Worm (Caenorhabditis elegans) whole organism, mixed stage, embryonic: ENCODE results near the gene K05F1.14.

Source experiments
- bed-3 ChIP-seq: fragments of 200-800 bp; sonication (Bioruptor generic); optimal IDR thresholded peaks from 3 replicates; lab custom pipeline; 2018; ENCODE audit warnings: mild to moderate bottlenecking, missing genetic modification characterization, moderate library complexity, missing compliant biosample characterization
- blmp-1 ChIP-seq: fragments of 150-350 bp; optimal IDR thresholded peaks from 2 replicates; lab custom pipeline; 2014; ENCODE audit warnings: missing biosample characterization, missing genetic modification characterization
- ceh-39 ChIP-seq: fragments of 150-350 bp; optimal IDR thresholded peaks from 2 replicates; lab custom pipeline; 2014; ENCODE audit warnings: missing biosample characterization, missing genetic modification characterization
- ceh-43 ChIP-seq: fragments of 200-800 bp; sonication (Bioruptor generic); optimal IDR thresholded peaks from 2 replicates; lab custom pipeline; 2018; ENCODE audit warnings: mild to moderate bottlenecking, missing genetic modification characterization, moderate library complexity, missing compliant biosample characterization
- ces-1 ChIP-seq: fragments of 150-350 bp; optimal IDR thresholded peaks from 2 replicates; lab custom pipeline; 2014; ENCODE audit warnings: missing biosample characterization, missing genetic modification reagents, missing genetic modification characterization
- cnd-1 ChIP-seq: fragments of 200-800 bp; sonication (Bioruptor generic); optimal IDR thresholded peaks from 2 replicates; lab custom pipeline; 2018; ENCODE audit warnings: mild to moderate bottlenecking, missing genetic modification characterization, missing compliant biosample characterization
- drap-1 ChIP-seq: fragments of 200-800 bp; sonication (Bioruptor generic); optimal IDR thresholded peaks from 3 replicates; lab custom pipeline; 2018; ENCODE audit warnings: mild to moderate bottlenecking, missing genetic modification characterization, missing compliant biosample characterization
- elt-1 ChIP-seq: sonication (generic microtip); optimal IDR thresholded peaks from 2 replicates; lab custom pipeline; 2017; ENCODE audit warnings: missing genetic modification characterization, mild to moderate bottlenecking, missing compliant biosample characterization, antibody characterized with exemption, moderate library complexity, borderline replicate concordance; ENCODE audit not compliant: insufficient read depth
- flh-1 ChIP-seq: fragments of 200-800 bp; sonication (Bioruptor generic); optimal IDR thresholded peaks from 2 replicates; lab custom pipeline; 2018; ENCODE audit warnings: mild to moderate bottlenecking, missing genetic modification characterization, moderate library complexity, missing compliant biosample characterization
- ham-2 ChIP-seq: fragments of 200-800 bp; sonication (Bioruptor generic); optimal IDR thresholded peaks from 2 replicates; lab custom pipeline; 2018; ENCODE audit warnings: mild to moderate bottlenecking, missing genetic modification characterization, missing compliant biosample characterization
- hlh-1 ChIP-seq: fragments of 150-350 bp; optimal IDR thresholded peaks from 2 replicates; lab custom pipeline; 2014; ENCODE audit warnings: missing biosample characterization, missing genetic modification reagents, missing genetic modification characterization
- lin-32 ChIP-seq: fragments of 200-800 bp; sonication (Bioruptor generic); optimal IDR thresholded peaks from 2 replicates; lab custom pipeline; 2018; ENCODE audit warnings: mild to moderate bottlenecking, missing genetic modification characterization, missing compliant biosample characterization
- lsy-2 ChIP-seq: fragments of 150-350 bp; optimal IDR thresholded peaks from 2 replicates; lab custom pipeline; 2014; ENCODE audit warnings: missing biosample characterization, missing genetic modification characterization
- mab-5 ChIP-seq: fragments of 150-350 bp; optimal IDR thresholded peaks from 2 replicates; lab custom pipeline; 2014; ENCODE audit warnings: missing biosample characterization, missing genetic modification characterization
- mep-1 ChIP-seq: fragments of 150-350 bp; optimal IDR thresholded peaks from 2 replicates; lab custom pipeline; 2017; ENCODE audit warnings: missing biosample characterization, missing genetic modification reagents, missing genetic modification characterization, inconsistent platforms
- mls-2 ChIP-seq: sonication (generic microtip); optimal IDR thresholded peaks from 2 replicates; lab custom pipeline; 2016; ENCODE audit warnings: mild to moderate bottlenecking, missing genetic modification characterization, moderate library complexity, missing compliant biosample characterization
- nhr-12 ChIP-seq: fragments of 150-350 bp; optimal IDR thresholded peaks from 2 replicates; lab custom pipeline; 2014; ENCODE audit warnings: missing biosample characterization, missing genetic modification characterization
- nhr-2 ChIP-seq: fragments of 150-350 bp; optimal IDR thresholded peaks from 2 replicates; lab custom pipeline; 2014; ENCODE audit warnings: missing biosample characterization, missing genetic modification characterization
- nhr-28 ChIP-seq: fragments of 150-350 bp; optimal IDR thresholded peaks from 2 replicates; lab custom pipeline; 2014; ENCODE audit warnings: missing biosample characterization, missing genetic modification characterization
- nhr-76 ChIP-seq: sonication (generic microtip); optimal IDR thresholded peaks from 2 replicates; lab custom pipeline; 2017; ENCODE audit warnings: missing biosample characterization, missing genetic modification characterization
- pha-4 ChIP-seq: fragments of 150-350 bp; optimal IDR thresholded peaks from 2 replicates; lab custom pipeline; 2018; ENCODE audit warnings: missing biosample characterization, missing genetic modification reagents, missing genetic modification characterization
- sem-2 ChIP-seq: fragments of 200-800 bp; sonication (Bioruptor generic); optimal IDR thresholded peaks from 2 replicates; lab custom pipeline; 2018; ENCODE audit warnings: mild to moderate bottlenecking, missing genetic modification characterization, missing compliant biosample characterization
- snpc-4 ChIP-seq: fragments of 150-350 bp; optimal IDR thresholded peaks from 2 replicates; lab custom pipeline; 2014; ENCODE audit warnings: missing biosample characterization, missing genetic modification characterization
- sptf-1 ChIP-seq: sonication (generic microtip); optimal IDR thresholded peaks from 2 replicates; lab custom pipeline; 2017; ENCODE audit warnings: mild to moderate bottlenecking, missing genetic modification characterization, moderate library complexity, missing compliant biosample characterization
- tbx-8 ChIP-seq: fragments of 200-800 bp; sonication (Bioruptor generic); optimal IDR thresholded peaks from 2 replicates; lab custom pipeline; 2018; ENCODE audit warnings: mild to moderate bottlenecking, missing genetic modification characterization, moderate library complexity, missing compliant biosample characterization
- unc-120 ChIP-seq: sonication (generic microtip); optimal IDR thresholded peaks from 2 replicates; lab custom pipeline; 2017; ENCODE audit warnings: missing genetic modification characterization, missing compliant biosample characterization; ENCODE audit not compliant: poor library complexity, severe bottlenecking
- unc-62 ChIP-seq: fragments of 150-350 bp; optimal IDR thresholded peaks from 2 replicates; lab custom pipeline; 2014; ENCODE audit warnings: missing biosample characterization, missing genetic modification reagents, missing genetic modification characterization
- zip-8 ChIP-seq: fragments of 150-350 bp; optimal IDR thresholded peaks from 2 replicates; lab custom pipeline; 2014; ENCODE audit warnings: missing biosample characterization, missing genetic modification characterization
- ztf-11 ChIP-seq: fragments of 150-350 bp; optimal IDR thresholded peaks from 2 replicates; lab custom pipeline; 2014; ENCODE audit warnings: missing biosample characterization, missing genetic modification characterization

K05F1.14 gene

ce11 chrII:5831373-5831772 is 39.0 kb upstream of the K05F1.14 start:
- TF ChIP-seq nhr-28 (no peak), ceh-39 (tag; lab: Kevin White, UChicago) (no peak), snpc-4 (tag; lab: Kevin White, UChicago) (no peak), elt-1 (tag; lab: Kevin White, UChicago) (no peak), sptf-1 (tag; lab: Kevin White, UChicago) (no peak), zip-8 (tag; lab: Kevin White, UChicago) (no peak), unc-120 (no peak), blmp-1 (no peak), mab-5 (tag; lab: Kevin White, UChicago) (no peak), unc-62 (no peak)

- no peak for TF ChIP-seq elt-1 (tag; lab: Kevin White, UChicago)
- TF ChIP-seq cnd-1 = no peak
- TF ChIP-seq ceh-39 (tag; lab: Kevin White, UChicago) = no peak
- TF ChIP-seq, all 35 proteins: peak for 0
These were observed 37.6 kb upstream of the K05F1.14 start, which contains the start of gene col-74 for ce11 chrII:5829940-5830424. Gene col-74 (plus strand): TSS chrII:5830374.

- TF ChIP-seq ztf-11 (tag; lab: Kevin White, UChicago) (no peak), nhr-12 (tag; lab: Kevin White, UChicago) (no peak), zip-8 (tag; lab: Kevin White, UChicago) (no peak), lsy-2 (no peak), nhr-76 (tag; lab: Kevin White, UChicago) (no peak), flh-1 (GFP tag; lab: Kevin White, UChicago) (no peak), mls-2 (tag; lab: Kevin White, UChicago) (no peak), mep-1 (tag; lab: Kevin White, UChicago) (no peak), drap-1 (GFP tag; lab: Kevin White, UChicago) (no peak), nhr-2 (no peak), tbx-8 (GFP tag; lab: Kevin White, UChicago) (no peak), nhr-28 (no peak), unc-120 (no peak), lin-32 (GFP tag; lab: Kevin White, UChicago) (no peak), ces-1 (GFP tag; lab: Kevin White, UChicago) (no peak), sptf-1 (tag; lab: Kevin White, UChicago) (no peak), pha-4 (tag; lab: Kevin White, UChicago) (no peak), ceh-39 (tag; lab: Kevin White, UChicago) (no peak), cnd-1 (no peak), sem-2 (no peak)
These were observed 36.1 kb upstream of the K05F1.14 start, which contains the start of gene ZK1248.11 for ce11 chrII:5828486-5828885. Gene ZK1248.11 (minus strand): TSS chrII:5828586.

ce11 chrII:5827364-5827763 is 35.0 kb upstream of the K05F1.14 start, which contains the start of gene tbc-2:
Gene tbc-2 (minus strand): TSS chrII:5827443.
- TF ChIP-seq unc-120 (no peak), ceh-43 (GFP tag; lab: Kevin White, UChicago) (no peak), hlh-1 (tag; lab: Kevin White, UChicago) (no peak), bed-3 (GFP tag; lab: Kevin White, UChicago) (no peak), mep-1 (tag; lab: Kevin White, UChicago) (no peak), unc-62 (no peak), tbx-8 (GFP tag; lab: Kevin White, UChicago) (no peak), ceh-39 (tag; lab: Kevin White, UChicago) (no peak), mls-2 (tag; lab: Kevin White, UChicago) (no peak)

- TF ChIP-seq flh-1 (GFP tag; lab: Kevin White, UChicago) (no peak), unc-62 (peak; percentile 5), ham-2 (GFP tag; lab: Kevin White, UChicago) (no peak), ces-1 (GFP tag; lab: Kevin White, UChicago) (peak; percentile 8)
These were observed 27.9 kb upstream of the K05F1.14 start, which contains the start of gene ehs-1 for ce11 chrII:5820282-5820762. Gene ehs-1 (plus strand): TSS chrII:5820712.

- TF ChIP-seq lin-32 (GFP tag; lab: Kevin White, UChicago) (no peak), pha-4 (tag; lab: Kevin White, UChicago) (no peak), unc-62 (no peak), nhr-76 (tag; lab: Kevin White, UChicago) (no peak), tbx-8 (GFP tag; lab: Kevin White, UChicago) (no peak), nhr-12 (tag; lab: Kevin White, UChicago) (no peak), ceh-43 (GFP tag; lab: Kevin White, UChicago) (no peak), ces-1 (GFP tag; lab: Kevin White, UChicago) (no peak), drap-1 (GFP tag; lab: Kevin White, UChicago) (no peak), sptf-1 (tag; lab: Kevin White, UChicago) (no peak)
These were observed 27.3 kb upstream of the K05F1.14 start for ce11 chrII:5819655-5820054.
